Worm (Caenorhabditis elegans) whole organism, L1 larva: ENCODE data around the gene twnk-1.
A peak's percentile ranks its signal among the peaks of the same experiment; 100 is the strongest.

Experiments used
- C04F5.9 ChIP-seq: sonication (generic microtip); optimal IDR thresholded peaks from 2 replicates; lab custom pipeline; 2016; ENCODE audit warnings: missing genetic modification characterization, missing compliant biosample characterization
- C34B4.2 ChIP-seq: sonication (generic microtip); optimal IDR thresholded peaks from 2 replicates; lab custom pipeline; 2017; ENCODE audit warnings: mild to moderate bottlenecking, missing genetic modification characterization, missing compliant biosample characterization
- F16B12.6 ChIP-seq: fragments of 150-350 bp; optimal IDR thresholded peaks from 2 replicates; lab custom pipeline; 2014; ENCODE audit warnings: missing biosample characterization, missing genetic modification characterization
- aha-1 ChIP-seq: fragments of 150-350 bp; optimal IDR thresholded peaks from 2 replicates; lab custom pipeline; 2014; ENCODE audit warnings: missing biosample characterization, missing genetic modification characterization
- ceh-8 ChIP-seq: fragments of 200-800 bp; sonication (Bioruptor generic); optimal IDR thresholded peaks from 2 replicates; lab custom pipeline; 2018; ENCODE audit warnings: mild to moderate bottlenecking, missing genetic modification characterization, moderate library complexity, missing compliant biosample characterization
- ceh-82 ChIP-seq, 3 experiments: fragments of 150-350 bp in 1 of 3; sonication (generic microtip) in 2 of 3; optimal IDR thresholded peaks; 2 replicates each; lab custom pipeline; 2014 to 2017; ENCODE audit warnings: missing biosample characterization in 3 of 3, missing genetic modification characterization in 3 of 3
- ceh-88 ChIP-seq: fragments of 200-800 bp; sonication (Bioruptor generic); IDR thresholded peaks from 2 replicates; pipeline ENCODE4 v1.3.6; 2022; ENCODE audit warnings: missing genetic modification characterization, missing compliant biosample characterization
- ces-1 ChIP-seq: fragments of 150-350 bp; optimal IDR thresholded peaks from 2 replicates; lab custom pipeline; 2014; ENCODE audit warnings: missing biosample characterization, missing genetic modification reagents, missing genetic modification characterization
- dsc-1 ChIP-seq: sonication (generic microtip); optimal IDR thresholded peaks from 2 replicates; lab custom pipeline; 2016; ENCODE audit warnings: mild to moderate bottlenecking, missing genetic modification characterization, missing compliant biosample characterization
- efl-1 ChIP-seq, 4 experiments: fragments of 150-350 bp; optimal IDR thresholded peaks in 3 of 4; peaks in 1 of 4; 1 replicate in 1 of 4; 2 replicates in 3 of 4; lab custom pipeline; 2014; ENCODE audit warnings: missing biosample characterization in 2 of 4, missing genetic modification characterization in 2 of 4, missing genetic modification reagents in 2 of 4
- efl-3 ChIP-seq: fragments of 200-800 bp; sonication (Bioruptor generic); optimal IDR thresholded peaks from 2 replicates; lab custom pipeline; 2018; ENCODE audit warnings: mild to moderate bottlenecking, missing genetic modification characterization, missing compliant biosample characterization
- elt-2 ChIP-seq: sonication (generic microtip); optimal IDR thresholded peaks from 2 replicates; lab custom pipeline; 2016; ENCODE audit warnings: missing genetic modification characterization, mild to moderate bottlenecking, inconsistent platforms, missing compliant biosample characterization, missing genetic modification reagents
- elt-3 ChIP-seq, 6 experiments: fragments of 150-350 bp in 1 of 6; sonication (generic microtip); optimal IDR thresholded peaks; 2 replicates each; lab custom pipeline; 2017 to 2018; ENCODE audit warnings: missing biosample characterization in 6 of 6, missing genetic modification characterization in 6 of 6, inconsistent platforms in 1 of 6
- fkh-4 ChIP-seq: sonication (generic microtip); optimal IDR thresholded peaks from 2 replicates; lab custom pipeline; 2016; ENCODE audit warnings: missing compliant biosample characterization, missing genetic modification characterization, borderline replicate concordance
- fkh-8 ChIP-seq: sonication (generic microtip); optimal IDR thresholded peaks from 2 replicates; lab custom pipeline; 2016; ENCODE audit warnings: mild to moderate bottlenecking, missing genetic modification characterization, missing compliant biosample characterization
- grh-1 ChIP-seq: fragments of 200-800 bp; sonication (Bioruptor generic); IDR thresholded peaks from 2 replicates; pipeline ENCODE4 v1.3.6; 2022; ENCODE audit warnings: missing genetic modification reagents, missing genetic modification characterization, missing compliant biosample characterization
- hlh-17 ChIP-seq: fragments of 200-800 bp; sonication (Bioruptor generic); optimal IDR thresholded peaks from 2 replicates; lab custom pipeline; 2018; ENCODE audit warnings: missing genetic modification characterization, mild to moderate bottlenecking, missing compliant biosample characterization, moderate library complexity, borderline replicate concordance
- hlh-4 ChIP-seq: sonication (generic microtip); optimal IDR thresholded peaks from 2 replicates; lab custom pipeline; 2016; ENCODE audit warnings: mild to moderate bottlenecking, missing genetic modification characterization, missing compliant biosample characterization
- hpl-2 ChIP-seq: fragments of 150-350 bp; optimal IDR thresholded peaks from 2 replicates; lab custom pipeline; 2014; ENCODE audit warnings: missing biosample characterization, missing genetic modification reagents, missing genetic modification characterization
- irx-1 ChIP-seq: sonication (generic microtip); optimal IDR thresholded peaks from 2 replicates; lab custom pipeline; 2016; ENCODE audit warnings: missing genetic modification characterization, missing compliant biosample characterization
- isw-1 ChIP-seq: fragments of 200-800 bp; sonication (Bioruptor generic); IDR thresholded peaks from 2 replicates; pipeline ENCODE4 v1.3.6; 2022; ENCODE audit warnings: missing genetic modification characterization, missing compliant biosample characterization
- jun-1 ChIP-seq: fragments of 150-350 bp; optimal IDR thresholded peaks from 2 replicates; lab custom pipeline; 2014; ENCODE audit warnings: missing biosample characterization, missing genetic modification reagents, missing genetic modification characterization
- lin-13 ChIP-seq: fragments of 150-350 bp; optimal IDR thresholded peaks from 2 replicates; lab custom pipeline; 2014; ENCODE audit warnings: missing biosample characterization, missing genetic modification reagents, missing genetic modification characterization
- lin-14 ChIP-seq: fragments of 200-800 bp; sonication (Bioruptor generic); optimal IDR thresholded peaks from 2 replicates; lab custom pipeline; 2018; ENCODE audit warnings: mild to moderate bottlenecking, missing genetic modification characterization, moderate library complexity, missing compliant biosample characterization
- lin-15B ChIP-seq: fragments of 150-350 bp; sonication (generic microtip); optimal IDR thresholded peaks from 3 replicates; lab custom pipeline; 2014; ENCODE audit warnings: missing biosample characterization, missing genetic modification characterization
- lin-35 ChIP-seq, 2 experiments: fragments of 150-350 bp; optimal IDR thresholded peaks; 2 replicates each; lab custom pipeline; 2014; ENCODE audit warnings: missing biosample characterization in 2 of 2, missing genetic modification characterization in 2 of 2, missing genetic modification reagents in 2 of 2
- lsy-2 ChIP-seq, 2 experiments: fragments of 150-350 bp; optimal IDR thresholded peaks; 2 replicates each; lab custom pipeline; 2014; ENCODE audit warnings: missing biosample characterization in 2 of 2, missing genetic modification characterization in 2 of 2
- mdl-1 ChIP-seq, 2 experiments: fragments of 150-350 bp; optimal IDR thresholded peaks; 2 replicates each; lab custom pipeline; 2014 to 2017; ENCODE audit warnings: missing biosample characterization in 2 of 2, missing genetic modification characterization in 2 of 2, inconsistent platforms in 1 of 2
- mep-1 ChIP-seq: fragments of 150-350 bp; optimal IDR thresholded peaks from 2 replicates; lab custom pipeline; 2014; ENCODE audit warnings: missing biosample characterization, missing genetic modification characterization
- nhr-11 ChIP-seq: fragments of 150-350 bp; optimal IDR thresholded peaks from 2 replicates; lab custom pipeline; 2014; ENCODE audit warnings: missing biosample characterization, missing genetic modification characterization
- nhr-19 ChIP-seq: fragments of 200-800 bp; sonication (Bioruptor generic); conservative IDR thresholded peaks from 2 replicates; pipeline ENCODE4 v1.3.6; 2022; ENCODE audit warnings: missing genetic modification characterization, missing compliant biosample characterization
- nhr-20 ChIP-seq: sonication (generic microtip); optimal IDR thresholded peaks from 2 replicates; lab custom pipeline; 2016; ENCODE audit warnings: mild to moderate bottlenecking, missing genetic modification characterization, missing compliant biosample characterization
- nhr-237 ChIP-seq: fragments of 150-350 bp; optimal IDR thresholded peaks from 2 replicates; lab custom pipeline; 2014; ENCODE audit warnings: missing biosample characterization, missing genetic modification characterization
- nhr-28 ChIP-seq: fragments of 150-350 bp; optimal IDR thresholded peaks from 2 replicates; lab custom pipeline; 2014; ENCODE audit warnings: missing biosample characterization, missing genetic modification characterization
- nhr-47 ChIP-seq: sonication (generic microtip); optimal IDR thresholded peaks from 2 replicates; lab custom pipeline; 2016; ENCODE audit warnings: mild to moderate bottlenecking, missing genetic modification characterization, moderate library complexity, missing compliant biosample characterization
- nhr-76 ChIP-seq: sonication (generic microtip); optimal IDR thresholded peaks from 2 replicates; lab custom pipeline; 2017; ENCODE audit warnings: missing biosample characterization, missing genetic modification characterization
- nhr-77 ChIP-seq: fragments of 150-350 bp; optimal IDR thresholded peaks from 2 replicates; lab custom pipeline; 2014; ENCODE audit warnings: missing biosample characterization, missing genetic modification characterization
- nhr-84 ChIP-seq: sonication (generic microtip); optimal IDR thresholded peaks from 2 replicates; lab custom pipeline; 2017; ENCODE audit warnings: missing biosample characterization, missing genetic modification characterization
- nhr-85 ChIP-seq: sonication (generic microtip); peaks from one replicate; lab custom pipeline; 2016; ENCODE audit warnings: missing genetic modification characterization, inconsistent platforms, missing compliant biosample characterization
- rnt-1 ChIP-seq: sonication (generic microtip); optimal IDR thresholded peaks from 2 replicates; lab custom pipeline; 2016; ENCODE audit warnings: mild to moderate bottlenecking, missing genetic modification characterization, moderate library complexity, missing compliant biosample characterization
- snpc-4 ChIP-seq: fragments of 150-350 bp; optimal IDR thresholded peaks from 2 replicates; lab custom pipeline; 2014; ENCODE audit warnings: missing biosample characterization, missing genetic modification characterization
- swsn-7 ChIP-seq: sonication (generic microtip); optimal IDR thresholded peaks from 2 replicates; lab custom pipeline; 2016; ENCODE audit warnings: missing genetic modification characterization, missing compliant biosample characterization
- unc-130 ChIP-seq: fragments of 150-350 bp; optimal IDR thresholded peaks from 2 replicates; lab custom pipeline; 2017; ENCODE audit warnings: missing biosample characterization, missing genetic modification characterization, inconsistent platforms
- unc-86 ChIP-seq: sonication (generic microtip); optimal IDR thresholded peaks from 2 replicates; lab custom pipeline; 2016; ENCODE audit warnings: missing genetic modification characterization, missing compliant biosample characterization
- vab-15 ChIP-seq: sonication (generic microtip); optimal IDR thresholded peaks from 2 replicates; lab custom pipeline; 2017; ENCODE audit warnings: missing genotype, mild to moderate bottlenecking, missing genetic modification characterization, missing compliant biosample characterization
- xbp-1 ChIP-seq: sonication (generic microtip); optimal IDR thresholded peaks from 2 replicates; lab custom pipeline; 2016; ENCODE audit warnings: missing genetic modification characterization, missing compliant biosample characterization
- zip-4 ChIP-seq: fragments of 200-800 bp; sonication (Bioruptor generic); optimal IDR thresholded peaks from 2 replicates; lab custom pipeline; 2018; ENCODE audit warnings: mild to moderate bottlenecking, missing genetic modification characterization, moderate library complexity, missing compliant biosample characterization
- ztf-11 ChIP-seq, 2 experiments: sonication (generic microtip); optimal IDR thresholded peaks; 2 replicates each; lab custom pipeline; 2016 to 2017; ENCODE audit warnings: missing genetic modification characterization in 2 of 2, missing biosample characterization in 1 of 2, missing compliant biosample characterization in 1 of 2

Gene twnk-1

ce11 chrX:5841060-5841642 is 50.1 kb downstream of the twnk-1 start, which contains the start of gene puf-9 (continued):
- peak; percentile 100 for TF ChIP-seq hpl-2 (GFP tag; lab: Kevin White, UChicago)
- TF ChIP-seq lin-15B, result peak; percentile 98
- TF ChIP-seq jun-1, result peak; percentile 99
- TF ChIP-seq grh-1 (GFP tag; lab: Robert Waterston, UW), result peak; percentile 99
- peak; percentile 92 to 96 for TF ChIP-seq efl-1 (optimal IDR thresholded peaks at IDR 0.05; lab: Kevin White, UChicago)
- peak; percentile 80 to 99 for TF ChIP-seq efl-1 (GFP tag; optimal IDR thresholded peaks at IDR 0.05 in 1 of 2; lab: Kevin White, UChicago)
- peak; percentile 75 for TF ChIP-seq efl-3 (GFP tag; lab: Kevin White, UChicago)
- peak; percentile 79 for TF ChIP-seq C34B4.2 (tag; lab: Kevin White, UChicago)
- TF ChIP-seq mdl-1 (tag; optimal IDR thresholded peaks at IDR 0.05; lab: Kevin White, UChicago), result peak; percentile 78 to 100
- TF ChIP-seq vab-15 (tag; lab: Kevin White, UChicago), result peak; percentile 98
- peak; percentile 93 to 98 for TF ChIP-seq lin-35 (GFP tag; optimal IDR thresholded peaks at IDR 0.05; lab: Kevin White, UChicago)
- peak; percentile 100 for TF ChIP-seq nhr-47
- peak; percentile 98 for TF ChIP-seq unc-130 (tag; lab: Kevin White, UChicago)
- TF ChIP-seq nhr-28, result no peak
- peak; percentile 98 for TF ChIP-seq isw-1 (GFP tag; lab: Robert Waterston, UW)
- TF ChIP-seq elt-2 (tag; lab: Kevin White, UChicago), result peak; percentile 97
- peak; percentile 100 for TF ChIP-seq fkh-8 (tag; lab: Kevin White, UChicago)
- TF ChIP-seq ceh-88, result peak; percentile 99
- no peak for TF ChIP-seq hlh-4 (tag; lab: Kevin White, UChicago)
- TF ChIP-seq swsn-7 (tag; lab: Kevin White, UChicago), result peak; percentile 100
- TF ChIP-seq ztf-11 (tag; optimal IDR thresholded peaks at IDR 0.05; lab: Kevin White, UChicago), result peak in 1 of 2 experiments; percentile 97
- TF ChIP-seq ceh-8, result peak; percentile 98
- peak; percentile 99 for TF ChIP-seq dsc-1 (tag; lab: Kevin White, UChicago)
- TF ChIP-seq zip-4 (GFP tag; lab: Kevin White, UChicago), result peak; percentile 92
- TF ChIP-seq nhr-237 (tag; lab: Kevin White, UChicago), result peak; percentile 98
- TF ChIP-seq snpc-4 (tag; lab: Kevin White, UChicago), result peak; percentile 91
- TF ChIP-seq nhr-19, result peak; percentile 100
- TF ChIP-seq rnt-1 (tag; lab: Kevin White, UChicago), result peak; percentile 98
- peak; percentile 98 for TF ChIP-seq irx-1 (tag; lab: Kevin White, UChicago)
- peak; percentile 99 for TF ChIP-seq mep-1 (tag; lab: Kevin White, UChicago)
- TF ChIP-seq lsy-2 (tag; optimal IDR thresholded peaks at IDR 0.05; lab: Kevin White, UChicago), result peak; percentile 97
- peak; percentile 99 for TF ChIP-seq lin-13 (GFP tag; lab: Kevin White, UChicago)
- TF ChIP-seq nhr-20 (tag; lab: Kevin White, UChicago), result peak; percentile 100
- peak; percentile 60 for TF ChIP-seq F16B12.6
- peak; percentile 94 for TF ChIP-seq C04F5.9 (tag; lab: Kevin White, UChicago)
- no peak for TF ChIP-seq hlh-17 (GFP tag; lab: Kevin White, UChicago)
- TF ChIP-seq xbp-1 (tag; lab: Kevin White, UChicago), result peak; percentile 100
- TF ChIP-seq ces-1 (GFP tag; lab: Kevin White, UChicago), result no peak
- TF ChIP-seq nhr-11 (tag; lab: Kevin White, UChicago), result peak; percentile 96
- peak; percentile 74 to 100 (median 99) for TF ChIP-seq elt-3 (tag; optimal IDR thresholded peaks at IDR 0.05; lab: Kevin White, UChicago)
- peak; percentile 98 to 99 (median 98) for TF ChIP-seq ceh-82 (tag; optimal IDR thresholded peaks at IDR 0.05; lab: Kevin White, UChicago)
- TF ChIP-seq nhr-77 (tag; lab: Kevin White, UChicago), result peak; percentile 100
- peak; percentile 88 for TF ChIP-seq nhr-76 (tag; lab: Kevin White, UChicago)
- peak; percentile 99 for TF ChIP-seq unc-86 (tag; lab: Kevin White, UChicago)
- no peak for TF ChIP-seq nhr-84 (tag; lab: Kevin White, UChicago)
- TF ChIP-seq fkh-4 (tag; lab: Kevin White, UChicago), result peak; percentile 81
- TF ChIP-seq lin-14 (GFP tag; lab: Kevin White, UChicago), result peak; percentile 100
- peak; percentile 100 for TF ChIP-seq nhr-85
- peak; percentile 97 for TF ChIP-seq aha-1 (tag; lab: Kevin White, UChicago)
